Fruit fly (Drosophila melanogaster): Measurements from ENCODE around the gene spo.

dm6 chr3L:5630176-5630583 lies 37.8 kb upstream of the spo start:
- TF ChIP-seq sv (GFP tag; optimal IDR thresholded peaks at IDR 0.05) (no peak), tai (GFP tag; optimal IDR thresholded peaks at IDR 0.05) (no peak), OdsH (GFP tag; optimal IDR thresholded peaks at IDR 0.05) (peak; percentile 4), dsf (GFP tag; optimal IDR thresholded peaks at IDR 0.05; ENCODE audit: borderline replicate concordance) (no peak), ey (GFP tag; optimal IDR thresholded peaks at IDR 0.05) (peak; percentile 35), usp (GFP tag; optimal IDR thresholded peaks at IDR 0.05) (no peak), fru (GFP tag; optimal IDR thresholded peaks at IDR 0.05) (peak; percentile 66), br (GFP tag; optimal IDR thresholded peaks at IDR 0.05) (peak; percentile 35), GATAd (GFP tag; optimal IDR thresholded peaks at IDR 0.05) (no peak), h (GFP tag; optimal IDR thresholded peaks at IDR 0.05) (peak; percentile 67), jim (GFP tag; optimal IDR thresholded peaks at IDR 0.05) (no peak), CG9705 (GFP tag; optimal IDR thresholded peaks at IDR 0.05) (no peak), Myc (optimal IDR thresholded peaks at IDR 0.05) (no peak)
